Worm (Caenorhabditis elegans) whole organism, L3 larva: ENCODE measurements around the gene gna-1.

Experiments
- ceh-9 ChIP-seq: sonication (generic microtip); optimal IDR thresholded peaks from 2 replicates; lab custom pipeline; 2018; ENCODE audit warnings: missing biosample characterization, missing genetic modification characterization
- eor-1 ChIP-seq, 2 experiments: fragments of 150-350 bp; optimal IDR thresholded peaks; 2 replicates each; lab custom pipeline; 2014 to 2018; ENCODE audit warnings: missing biosample characterization in 2 of 2, missing genetic modification characterization in 2 of 2
- fkh-10 ChIP-seq: sonication (generic microtip); optimal IDR thresholded peaks from 2 replicates; lab custom pipeline; 2017; ENCODE audit warnings: missing biosample characterization, missing genetic modification reagents, missing genetic modification characterization
- lsy-12 ChIP-seq: sonication (generic microtip); optimal IDR thresholded peaks from 2 replicates; lab custom pipeline; 2016; ENCODE audit warnings: mild to moderate bottlenecking, missing genetic modification characterization, missing compliant biosample characterization
- mdl-1 ChIP-seq: fragments of 150-350 bp; optimal IDR thresholded peaks from 2 replicates; lab custom pipeline; 2014; ENCODE audit warnings: missing biosample characterization, missing genetic modification characterization
- nhr-11 ChIP-seq: fragments of 150-350 bp; optimal IDR thresholded peaks from 2 replicates; lab custom pipeline; 2014; ENCODE audit warnings: missing biosample characterization, missing genetic modification characterization
- nhr-23 ChIP-seq: fragments of 150-350 bp; optimal IDR thresholded peaks from 2 replicates; lab custom pipeline; 2014; ENCODE audit warnings: missing biosample characterization, missing genetic modification reagents, missing genetic modification characterization
- nhr-25 ChIP-seq: sonication (generic microtip); optimal IDR thresholded peaks from 2 replicates; lab custom pipeline; 2017; ENCODE audit warnings: missing biosample characterization, missing genetic modification characterization
- sea-2 ChIP-seq: fragments of 150-350 bp; sonication (generic microtip); optimal IDR thresholded peaks from 4 replicates; lab custom pipeline; 2014; ENCODE audit warnings: missing biosample characterization, missing genetic modification reagents, missing genetic modification characterization

gna-1 gene

DNA sequence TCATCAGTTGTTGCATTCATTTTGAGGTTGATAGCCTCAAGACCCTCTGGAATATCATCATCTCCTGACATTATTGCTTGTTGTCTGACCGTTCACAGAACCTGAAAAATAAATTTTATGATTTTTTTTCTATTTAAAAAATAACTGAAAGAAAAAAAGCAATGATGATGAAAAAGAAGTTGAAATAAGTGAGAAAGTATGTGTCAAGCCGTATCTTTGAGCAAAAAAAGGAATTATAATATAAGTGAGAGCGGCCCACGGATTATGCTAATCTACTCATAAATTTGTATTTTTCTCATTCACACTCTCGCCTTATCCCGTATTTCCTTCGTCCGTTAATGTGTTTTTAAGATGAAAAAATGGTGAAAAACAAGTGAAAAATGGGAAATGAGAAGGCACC is 49.7 kb downstream of the gna-1 start, which contains the start of gene ric-4:
Gene ric-4, minus strand, starts transcription at position 101 of the 400 bp plus-strand sequence.
- TF ChIP-seq ceh-9 (tag; lab: Kevin White, UChicago) (no peak), eor-1 (tag; optimal IDR thresholded peaks at IDR 0.05; lab: Kevin White, UChicago) (no peak), nhr-11 (tag; lab: Kevin White, UChicago) (no peak), mdl-1 (tag; lab: Kevin White, UChicago) (no peak), sea-2 (GFP tag; lab: Kevin White, UChicago) (no peak), fkh-10 (GFP tag; lab: Kevin White, UChicago) (no peak), nhr-23 (tag; lab: Kevin White, UChicago) (no peak), nhr-25 (no peak), lsy-12 (no peak)
